Fruit fly (Drosophila melanogaster) whole organism, wandering third instar larva: ENCODE results near the gene CG32081.

ENCODE experiments used
- CrebA ChIP-seq: fragments of 200-800 bp; sonication (Bioruptor generic); optimal IDR thresholded peaks from 2 replicates; lab custom pipeline; 2016; ENCODE audit warnings: missing biosample characterization, mild to moderate bottlenecking, missing genetic modification characterization, borderline replicate concordance
- Dif ChIP-seq: fragments of 200-275, 200-300 bp; sonication (Bioruptor generic); optimal IDR thresholded peaks from 2 replicates; lab custom pipeline; 2018; ENCODE audit warnings: missing biosample characterization, missing genetic modification characterization; ENCODE audit not compliant: partially characterized antibody
- GATAd ChIP-seq: sonication (Bioruptor generic); optimal IDR thresholded peaks from 2 replicates; lab custom pipeline; 2016; ENCODE audit warnings: missing biosample characterization, missing genetic modification characterization
- Hnf4 ChIP-seq: fragments of 200-800 bp; sonication (Bioruptor generic); optimal IDR thresholded peaks from 2 replicates; lab custom pipeline; 2016; ENCODE audit warnings: missing biosample characterization, mild to moderate bottlenecking, missing genetic modification characterization
- N ChIP-seq: fragments of >200 bp; optimal IDR thresholded peaks from 2 replicates; lab custom pipeline; 2018; ENCODE audit warnings: missing biosample characterization, missing external identifiers, missing genetic modification characterization
- Sp1 ChIP-seq: fragments of 200-800 bp; sonication (Bioruptor generic); optimal IDR thresholded peaks from 3 replicates; lab custom pipeline; 2019; ENCODE audit warnings: missing biosample characterization, mild to moderate bottlenecking, missing genetic modification characterization, moderate library complexity
- br ChIP-seq: fragments of 200-800 bp; sonication (Bioruptor generic); optimal IDR thresholded peaks from 2 replicates; lab custom pipeline; 2016; ENCODE audit warnings: missing biosample characterization, missing genetic modification characterization
- fru ChIP-seq: fragments of 200-800 bp; sonication (Bioruptor generic); optimal IDR thresholded peaks from 3 replicates; lab custom pipeline; 2016; ENCODE audit warnings: missing biosample characterization, mild to moderate bottlenecking, missing genetic modification characterization
- h ChIP-seq: fragments of 200-800 bp; sonication (Bioruptor generic); optimal IDR thresholded peaks from 3 replicates; lab custom pipeline; 2016; ENCODE audit warnings: missing biosample characterization, mild to moderate bottlenecking, missing genetic modification characterization
- sage ChIP-seq: fragments of 200-800 bp; sonication (Bioruptor generic); optimal IDR thresholded peaks from 2 replicates; lab custom pipeline; 2016; ENCODE audit warnings: missing biosample characterization, mild to moderate bottlenecking, missing genetic modification characterization

dm6 chr3L:11035039-11035438 is 7.7 kb downstream of the CG32081 start:
- no peak for TF ChIP-seq Dif (GFP tag; lab: Kevin White, UChicago)
- no peak for TF ChIP-seq Sp1 (GFP tag; lab: Kevin White, UChicago)
- no peak for TF ChIP-seq br (GFP tag; lab: Kevin White, UChicago)
- TF ChIP-seq GATAd (GFP tag; lab: Kevin White, UChicago): no peak
- TF ChIP-seq h (GFP tag; lab: Kevin White, UChicago): no peak
- no peak for TF ChIP-seq sage (GFP tag; lab: Kevin White, UChicago)
- no peak for TF ChIP-seq CrebA
- TF ChIP-seq fru (GFP tag; lab: Kevin White, UChicago): no peak
- no peak for TF ChIP-seq N
- no peak for TF ChIP-seq Hnf4 (GFP tag; lab: Kevin White, UChicago)
